Worm (Caenorhabditis elegans) whole organism, L1 larva: ENCODE data around the gene cit-1.2.

ENCODE experiments used
- C04F5.9 ChIP-seq: sonication (generic microtip); optimal IDR thresholded peaks from 2 replicates; lab custom pipeline; 2016; ENCODE audit warnings: missing genetic modification characterization, missing compliant biosample characterization
- C16A3.4 ChIP-seq: fragments of 150-350 bp; optimal IDR thresholded peaks from 2 replicates; lab custom pipeline; 2014; ENCODE audit warnings: missing biosample characterization, missing genetic modification characterization
- C34B4.2 ChIP-seq: sonication (generic microtip); optimal IDR thresholded peaks from 2 replicates; lab custom pipeline; 2017; ENCODE audit warnings: mild to moderate bottlenecking, missing genetic modification characterization, missing compliant biosample characterization
- aha-1 ChIP-seq: fragments of 150-350 bp; optimal IDR thresholded peaks from 2 replicates; lab custom pipeline; 2014; ENCODE audit warnings: missing biosample characterization, missing genetic modification characterization
- aly-2 ChIP-seq: fragments of 150-350 bp; optimal IDR thresholded peaks from 2 replicates; lab custom pipeline; 2014; ENCODE audit warnings: missing biosample characterization, missing genetic modification characterization
- ama-1 ChIP-seq: fragments of 150-350 bp; optimal IDR thresholded peaks from 2 replicates; lab custom pipeline; 2014
- blmp-1 ChIP-seq: fragments of 150-350 bp; optimal IDR thresholded peaks from 2 replicates; lab custom pipeline; 2014; ENCODE audit warnings: missing biosample characterization, missing genetic modification characterization
- ceh-63 ChIP-seq: fragments of 200-800 bp; sonication (Bioruptor generic); optimal IDR thresholded peaks from 2 replicates; lab custom pipeline; 2018; ENCODE audit warnings: mild to moderate bottlenecking, missing genetic modification characterization, missing compliant biosample characterization
- ceh-8 ChIP-seq: fragments of 200-800 bp; sonication (Bioruptor generic); optimal IDR thresholded peaks from 2 replicates; lab custom pipeline; 2018; ENCODE audit warnings: mild to moderate bottlenecking, missing genetic modification characterization, moderate library complexity, missing compliant biosample characterization
- ceh-82 ChIP-seq, 3 experiments: fragments of 150-350 bp in 1 of 3; sonication (generic microtip) in 2 of 3; optimal IDR thresholded peaks; 2 replicates each; lab custom pipeline; 2014 to 2017; ENCODE audit warnings: missing biosample characterization in 3 of 3, missing genetic modification characterization in 3 of 3
- dsc-1 ChIP-seq: sonication (generic microtip); optimal IDR thresholded peaks from 2 replicates; lab custom pipeline; 2016; ENCODE audit warnings: mild to moderate bottlenecking, missing genetic modification characterization, missing compliant biosample characterization
- efl-1 ChIP-seq, 4 experiments: fragments of 150-350 bp; optimal IDR thresholded peaks in 3 of 4; peaks in 1 of 4; 1 replicate in 1 of 4; 2 replicates in 3 of 4; lab custom pipeline; 2014; ENCODE audit warnings: missing biosample characterization in 2 of 4, missing genetic modification characterization in 2 of 4, missing genetic modification reagents in 2 of 4
- egl-13 ChIP-seq: sonication (generic microtip); optimal IDR thresholded peaks from 2 replicates; lab custom pipeline; 2016; ENCODE audit warnings: missing genotype, missing genetic modification reagents, missing genetic modification characterization, missing compliant biosample characterization
- elt-3 ChIP-seq, 6 experiments: fragments of 150-350 bp in 1 of 6; sonication (generic microtip); optimal IDR thresholded peaks; 2 replicates each; lab custom pipeline; 2017 to 2018; ENCODE audit warnings: missing biosample characterization in 6 of 6, missing genetic modification characterization in 6 of 6, inconsistent platforms in 1 of 6
- ets-5 ChIP-seq: fragments of 200-800 bp; sonication (Bioruptor generic); IDR thresholded peaks from 2 replicates; pipeline ENCODE4 v1.3.6; 2022; ENCODE audit warnings: missing genetic modification characterization, missing compliant biosample characterization
- fkh-10 ChIP-seq: sonication (generic microtip); optimal IDR thresholded peaks from 2 replicates; lab custom pipeline; 2017; ENCODE audit warnings: missing biosample characterization, missing genetic modification reagents, missing genetic modification characterization
- hlh-17 ChIP-seq: fragments of 200-800 bp; sonication (Bioruptor generic); optimal IDR thresholded peaks from 2 replicates; lab custom pipeline; 2018; ENCODE audit warnings: missing genetic modification characterization, mild to moderate bottlenecking, missing compliant biosample characterization, moderate library complexity, borderline replicate concordance
- hlh-4 ChIP-seq: sonication (generic microtip); optimal IDR thresholded peaks from 2 replicates; lab custom pipeline; 2016; ENCODE audit warnings: mild to moderate bottlenecking, missing genetic modification characterization, missing compliant biosample characterization
- hpl-2 ChIP-seq: fragments of 150-350 bp; optimal IDR thresholded peaks from 2 replicates; lab custom pipeline; 2014; ENCODE audit warnings: missing biosample characterization, missing genetic modification reagents, missing genetic modification characterization
- irx-1 ChIP-seq: sonication (generic microtip); optimal IDR thresholded peaks from 2 replicates; lab custom pipeline; 2016; ENCODE audit warnings: missing genetic modification characterization, missing compliant biosample characterization
- jun-1 ChIP-seq: fragments of 150-350 bp; optimal IDR thresholded peaks from 2 replicates; lab custom pipeline; 2014; ENCODE audit warnings: missing biosample characterization, missing genetic modification reagents, missing genetic modification characterization
- lin-13 ChIP-seq: fragments of 150-350 bp; optimal IDR thresholded peaks from 2 replicates; lab custom pipeline; 2014; ENCODE audit warnings: missing biosample characterization, missing genetic modification reagents, missing genetic modification characterization
- lin-14 ChIP-seq: fragments of 200-800 bp; sonication (Bioruptor generic); optimal IDR thresholded peaks from 2 replicates; lab custom pipeline; 2018; ENCODE audit warnings: mild to moderate bottlenecking, missing genetic modification characterization, moderate library complexity, missing compliant biosample characterization
- lin-15B ChIP-seq: fragments of 150-350 bp; sonication (generic microtip); optimal IDR thresholded peaks from 3 replicates; lab custom pipeline; 2014; ENCODE audit warnings: missing biosample characterization, missing genetic modification characterization
- lin-35 ChIP-seq, 2 experiments: fragments of 150-350 bp; optimal IDR thresholded peaks; 2 replicates each; lab custom pipeline; 2014; ENCODE audit warnings: missing biosample characterization in 2 of 2, missing genetic modification characterization in 2 of 2, missing genetic modification reagents in 2 of 2
- lin-39 ChIP-seq: fragments of 150-350 bp; optimal IDR thresholded peaks from 2 replicates; lab custom pipeline; 2014; ENCODE audit warnings: missing biosample characterization, missing genetic modification reagents, missing genetic modification characterization
- lir-3 ChIP-seq: sonication (generic microtip); optimal IDR thresholded peaks from 2 replicates; lab custom pipeline; 2016; ENCODE audit warnings: mild to moderate bottlenecking, missing genetic modification characterization, moderate library complexity, missing compliant biosample characterization; ENCODE audit not compliant: poor library complexity
- mef-2 ChIP-seq: fragments of 150-350 bp; optimal IDR thresholded peaks from 2 replicates; lab custom pipeline; 2014; ENCODE audit warnings: missing biosample characterization, missing genetic modification characterization
- mep-1 ChIP-seq: fragments of 150-350 bp; optimal IDR thresholded peaks from 2 replicates; lab custom pipeline; 2014; ENCODE audit warnings: missing biosample characterization, missing genetic modification characterization
- nhr-237 ChIP-seq: fragments of 150-350 bp; optimal IDR thresholded peaks from 2 replicates; lab custom pipeline; 2014; ENCODE audit warnings: missing biosample characterization, missing genetic modification characterization
- nhr-28 ChIP-seq: fragments of 150-350 bp; optimal IDR thresholded peaks from 2 replicates; lab custom pipeline; 2014; ENCODE audit warnings: missing biosample characterization, missing genetic modification characterization
- nhr-71 ChIP-seq: sonication (generic microtip); optimal IDR thresholded peaks from 2 replicates; lab custom pipeline; 2016; ENCODE audit warnings: mild to moderate bottlenecking, missing genetic modification characterization, moderate library complexity, missing compliant biosample characterization
- nhr-76 ChIP-seq: sonication (generic microtip); optimal IDR thresholded peaks from 2 replicates; lab custom pipeline; 2017; ENCODE audit warnings: missing biosample characterization, missing genetic modification characterization
- nhr-77 ChIP-seq: fragments of 150-350 bp; optimal IDR thresholded peaks from 2 replicates; lab custom pipeline; 2014; ENCODE audit warnings: missing biosample characterization, missing genetic modification characterization
- nhr-84 ChIP-seq: sonication (generic microtip); optimal IDR thresholded peaks from 2 replicates; lab custom pipeline; 2017; ENCODE audit warnings: missing biosample characterization, missing genetic modification characterization
- nhr-85 ChIP-seq: sonication (generic microtip); peaks from one replicate; lab custom pipeline; 2016; ENCODE audit warnings: missing genetic modification characterization, inconsistent platforms, missing compliant biosample characterization
- nhr-90 ChIP-seq: sonication (generic microtip); optimal IDR thresholded peaks from 2 replicates; lab custom pipeline; 2016; ENCODE audit warnings: mild to moderate bottlenecking, missing genetic modification characterization, missing compliant biosample characterization; ENCODE audit not compliant: poor library complexity
- pax-3 ChIP-seq: fragments of 200-800 bp; sonication (Bioruptor generic); optimal IDR thresholded peaks from 2 replicates; lab custom pipeline; 2018; ENCODE audit warnings: mild to moderate bottlenecking, missing genetic modification characterization, moderate library complexity, missing compliant biosample characterization
- pqm-1 ChIP-seq: sonication (generic microtip); optimal IDR thresholded peaks from 3 replicates; lab custom pipeline; 2017; ENCODE audit warnings: missing biosample characterization, missing genetic modification characterization
- rnt-1 ChIP-seq: sonication (generic microtip); optimal IDR thresholded peaks from 2 replicates; lab custom pipeline; 2016; ENCODE audit warnings: mild to moderate bottlenecking, missing genetic modification characterization, moderate library complexity, missing compliant biosample characterization
- skn-1 ChIP-seq: fragments of 150-350 bp; optimal IDR thresholded peaks from 2 replicates; lab custom pipeline; 2014; ENCODE audit warnings: missing biosample characterization, missing genetic modification characterization
- snpc-4 ChIP-seq: fragments of 150-350 bp; optimal IDR thresholded peaks from 2 replicates; lab custom pipeline; 2014; ENCODE audit warnings: missing biosample characterization, missing genetic modification characterization
- snu-23 ChIP-seq: sonication (generic microtip); optimal IDR thresholded peaks from 2 replicates; lab custom pipeline; 2016; ENCODE audit warnings: missing genetic modification characterization, missing compliant biosample characterization
- unc-30 ChIP-seq: sonication (generic microtip); optimal IDR thresholded peaks from 2 replicates; lab custom pipeline; 2017; ENCODE audit warnings: missing biosample characterization, missing genetic modification characterization
- unc-86 ChIP-seq: sonication (generic microtip); optimal IDR thresholded peaks from 2 replicates; lab custom pipeline; 2016; ENCODE audit warnings: missing genetic modification characterization, missing compliant biosample characterization
- vab-15 ChIP-seq: sonication (generic microtip); optimal IDR thresholded peaks from 2 replicates; lab custom pipeline; 2017; ENCODE audit warnings: missing genotype, mild to moderate bottlenecking, missing genetic modification characterization, missing compliant biosample characterization
- xbp-1 ChIP-seq: sonication (generic microtip); optimal IDR thresholded peaks from 2 replicates; lab custom pipeline; 2016; ENCODE audit warnings: missing genetic modification characterization, missing compliant biosample characterization
- zag-1 ChIP-seq: fragments of 150-350 bp; optimal IDR thresholded peaks from 2 replicates; lab custom pipeline; 2014; ENCODE audit warnings: missing biosample characterization, missing genetic modification characterization
- zip-4 ChIP-seq: fragments of 200-800 bp; sonication (Bioruptor generic); optimal IDR thresholded peaks from 2 replicates; lab custom pipeline; 2018; ENCODE audit warnings: mild to moderate bottlenecking, missing genetic modification characterization, moderate library complexity, missing compliant biosample characterization
- ztf-4 ChIP-seq: fragments of 150-350 bp; optimal IDR thresholded peaks from 2 replicates; lab custom pipeline; 2014; ENCODE audit warnings: missing biosample characterization, missing genetic modification characterization

cit-1.2 gene

ce11 chrIII:7977777-7978176 is 32.8 kb upstream of the cit-1.2 start, which contains the start of gene C06G4.4:
Gene C06G4.4 (minus strand): TSS chrIII:7977812.
- TF ChIP-seq nhr-71 (no peak), mef-2 (tag; lab: Kevin White, UChicago) (no peak), ceh-8 (GFP tag; lab: Kevin White, UChicago) (no peak)

ce11 chrIII:7978289-7978688 is 32.3 kb upstream of the cit-1.2 start:
- TF ChIP-seq efl-1 (optimal IDR thresholded peaks at IDR 0.05; lab: Kevin White, UChicago) (no peak), efl-1 (GFP tag; optimal IDR thresholded peaks at IDR 0.05 in 1 of 2; lab: Kevin White, UChicago) (peak in 1 of 2 experiments; percentile 40), nhr-90 (tag; lab: Kevin White, UChicago) (no peak), hpl-2 (no peak), mep-1 (peak; percentile 4)

- TF ChIP-seq fkh-10 (GFP tag; lab: Kevin White, UChicago) (no peak), aly-2 (tag; lab: Kevin White, UChicago) (no peak), lin-15B (no peak), ama-1 (lab: Kevin White, UChicago) (no peak), ceh-8 (GFP tag; lab: Kevin White, UChicago) (no peak), skn-1 (tag; lab: Kevin White, UChicago) (peak; percentile 11), lin-13 (GFP tag; lab: Kevin White, UChicago) (peak; percentile 33), zag-1 (tag; lab: Kevin White, UChicago) (no peak), unc-30 (tag; lab: Kevin White, UChicago) (no peak), hlh-17 (GFP tag; lab: Kevin White, UChicago) (no peak), lin-35 (GFP tag; optimal IDR thresholded peaks at IDR 0.05; lab: Kevin White, UChicago) (peak; percentile 38 to 68), lir-3 (no peak), mep-1 (peak; percentile 58), jun-1 (peak; percentile 26), ceh-82 (tag; optimal IDR thresholded peaks at IDR 0.05; lab: Kevin White, UChicago) (peak; percentile 2 to 31 (median 5)), lin-39 (tag; lab: Kevin White, UChicago) (no peak), unc-86 (no peak), nhr-77 (tag; lab: Kevin White, UChicago) (peak; percentile 61), zip-4 (GFP tag; lab: Kevin White, UChicago) (no peak), ets-5 (GFP tag; lab: Robert Waterston, UW) (no peak), pqm-1 (tag; lab: Kevin White, UChicago) (no peak), C34B4.2 (tag; lab: Kevin White, UChicago) (no peak), irx-1 (tag; lab: Kevin White, UChicago) (peak; percentile 56), elt-3 (tag; optimal IDR thresholded peaks at IDR 0.05; lab: Kevin White, UChicago) (peak in 1 of 6 experiments; percentile 57), xbp-1 (tag; lab: Kevin White, UChicago) (peak; percentile 37), vab-15 (tag; lab: Kevin White, UChicago) (no peak), lin-14 (GFP tag; lab: Kevin White, UChicago) (peak; percentile 86), egl-13 (no peak), C16A3.4 (peak; percentile 45), nhr-28 (tag; lab: Kevin White, UChicago) (no peak), aha-1 (tag; lab: Kevin White, UChicago) (no peak), hlh-4 (tag; lab: Kevin White, UChicago) (no peak), ceh-63 (GFP tag; lab: Kevin White, UChicago) (no peak), nhr-90 (tag; lab: Kevin White, UChicago) (peak; percentile 66), C04F5.9 (tag; lab: Kevin White, UChicago) (no peak), blmp-1 (tag; lab: Kevin White, UChicago) (peak; percentile 46), nhr-84 (no peak), nhr-237 (tag; lab: Kevin White, UChicago) (no peak), nhr-76 (no peak), snu-23 (GFP tag; lab: Kevin White, UChicago) (peak; percentile 77), dsc-1 (peak; percentile 31), rnt-1 (tag; lab: Kevin White, UChicago) (peak; percentile 57), ztf-4 (tag; lab: Kevin White, UChicago) (no peak), pax-3 (no peak), snpc-4 (tag; lab: Kevin White, UChicago) (peak; percentile 3), nhr-85 (tag; lab: Kevin White, UChicago) (peak; percentile 90)
These were observed 31.8 kb upstream of the cit-1.2 start for ce11 chrIII:7978723-7979122.
